Fruit fly (Drosophila melanogaster): ENCODE measurements around the gene chrb.

Gene chrb

DNA sequence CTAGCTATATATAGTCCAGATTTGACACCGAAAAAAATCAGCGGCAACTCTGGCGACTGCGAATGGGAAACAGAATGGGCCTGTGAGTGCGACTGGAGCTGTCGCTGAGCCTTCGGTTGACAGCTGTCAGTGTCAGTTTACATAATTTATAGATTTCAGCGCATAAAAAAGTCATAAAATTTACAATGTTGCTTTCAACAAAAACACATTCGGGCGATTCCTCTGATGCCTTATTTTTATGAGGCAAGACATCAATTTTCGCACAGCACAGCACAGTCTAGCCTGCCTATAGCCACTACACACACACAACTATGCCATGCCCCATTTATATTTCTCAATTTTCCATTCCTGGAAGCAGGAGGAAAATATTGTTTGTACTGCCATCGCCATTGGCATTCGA lies 15.0 kb upstream of the chrb start:
- TF ChIP-seq CG15710 (tag; optimal IDR thresholded peaks at IDR 0.05) = no peak
- no peak for TF ChIP-seq CG10348 (GFP tag; IDR thresholded peaks at IDR 0.05)
- no peak for TF ChIP-seq fd96Ca (GFP tag; IDR thresholded peaks at IDR 0.05)
- TF ChIP-seq EcR (GFP tag; optimal IDR thresholded peaks at IDR 0.05) = no peak
- no peak for TF ChIP-seq CG32121 (GFP tag; IDR thresholded peaks at IDR 0.05)
- TF ChIP-seq rn (GFP tag; IDR thresholded peaks at IDR 0.05) = no peak

DNA sequence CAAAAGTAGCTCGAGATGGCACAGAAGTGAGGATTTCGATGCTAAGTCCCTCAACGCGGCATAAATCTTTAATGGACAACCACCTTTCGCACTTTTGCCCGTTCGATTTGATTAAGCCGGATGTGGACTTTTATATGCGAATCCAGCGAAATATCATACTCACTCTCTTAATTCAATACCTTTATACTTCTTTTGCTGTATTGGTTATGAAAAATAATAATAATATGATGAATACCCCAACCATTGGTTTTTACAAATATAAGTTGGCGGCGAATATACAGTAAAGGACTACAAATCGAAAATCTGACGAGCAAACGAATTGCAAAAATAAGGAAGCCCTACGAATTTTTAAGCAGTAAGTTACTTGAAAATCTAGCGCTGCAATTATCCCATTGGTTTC lies 14.4 kb upstream of the chrb start, which contains the start of gene Vha16-3:
Gene Vha16-3 (plus strand): TSS at position 301 of the 400 bp plus-strand sequence.
- TF ChIP-seq CG8159 (tag; optimal IDR thresholded peaks at IDR 0.05) = no peak
- no peak for TF ChIP-seq CG12605 (GFP tag; IDR thresholded peaks at IDR 0.05)
- no peak for TF ChIP-seq CG13204 (GFP tag; optimal IDR thresholded peaks at IDR 0.05)
- TF ChIP-seq CG10348 (GFP tag; IDR thresholded peaks at IDR 0.05) = no peak
- TF ChIP-seq CG4496 (GFP tag; IDR thresholded peaks at IDR 0.05) = no peak
- TF ChIP-seq CG8301 (tag; optimal IDR thresholded peaks at IDR 0.05) = no peak
- no peak for TF ChIP-seq EcR (GFP tag; optimal IDR thresholded peaks at IDR 0.05)
- TF ChIP-seq Pif1A (GFP tag; optimal IDR thresholded peaks at IDR 0.05) = no peak
- no peak for TF ChIP-seq CG15710 (tag; optimal IDR thresholded peaks at IDR 0.05)
- no peak for TF ChIP-seq CG17806 (tag; optimal IDR thresholded peaks at IDR 0.05)
- no peak for TF ChIP-seq rn (GFP tag; IDR thresholded peaks at IDR 0.05)
- TF ChIP-seq D1 (tag; optimal IDR thresholded peaks at IDR 0.05) = no peak
- no peak for TF ChIP-seq CG14655 (GFP tag; optimal IDR thresholded peaks at IDR 0.05)
- TF ChIP-seq Snoo (tag; optimal IDR thresholded peaks at IDR 0.05) = no peak

DNA sequence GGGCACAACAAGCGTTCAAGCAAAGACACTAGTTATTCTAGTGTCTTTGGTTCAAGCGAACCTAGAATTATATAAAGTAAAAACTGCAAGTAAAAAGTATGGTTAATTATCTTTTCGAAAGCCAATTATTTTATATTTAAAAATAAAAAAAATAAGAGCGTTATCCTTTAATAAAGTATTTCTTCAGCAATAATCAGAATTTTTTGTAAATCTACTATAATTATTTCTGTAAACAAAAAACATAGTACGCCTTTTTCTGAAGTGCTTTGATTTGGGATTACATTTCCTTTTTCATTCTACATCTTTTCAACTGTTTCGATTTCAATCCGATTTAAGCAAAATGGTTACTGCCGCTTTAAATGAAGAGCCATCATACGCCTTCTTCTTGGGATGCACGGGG lies 12.7 kb upstream of the chrb start, which contains the start of gene Vha16-2:
Gene Vha16-2 (plus strand): TSS at position 301 of the 400 bp plus-strand sequence.
- TF ChIP-seq Pif1B (GFP tag; optimal IDR thresholded peaks at IDR 0.05) (no peak), CG8159 (tag; optimal IDR thresholded peaks at IDR 0.05) (no peak), Snoo (tag; optimal IDR thresholded peaks at IDR 0.05) (no peak), CG4496 (GFP tag; IDR thresholded peaks at IDR 0.05) (no peak), D1 (tag; optimal IDR thresholded peaks at IDR 0.05) (no peak), rn (GFP tag; IDR thresholded peaks at IDR 0.05) (no peak), Pif1A (GFP tag; optimal IDR thresholded peaks at IDR 0.05) (no peak), EcR (GFP tag; optimal IDR thresholded peaks at IDR 0.05) (no peak), CG10348 (GFP tag; IDR thresholded peaks at IDR 0.05) (no peak), gl (tag; optimal IDR thresholded peaks at IDR 0.05) (no peak), Ets98B (GFP tag; IDR thresholded peaks at IDR 0.05) (no peak), CG32121 (GFP tag; IDR thresholded peaks at IDR 0.05) (no peak)

DNA sequence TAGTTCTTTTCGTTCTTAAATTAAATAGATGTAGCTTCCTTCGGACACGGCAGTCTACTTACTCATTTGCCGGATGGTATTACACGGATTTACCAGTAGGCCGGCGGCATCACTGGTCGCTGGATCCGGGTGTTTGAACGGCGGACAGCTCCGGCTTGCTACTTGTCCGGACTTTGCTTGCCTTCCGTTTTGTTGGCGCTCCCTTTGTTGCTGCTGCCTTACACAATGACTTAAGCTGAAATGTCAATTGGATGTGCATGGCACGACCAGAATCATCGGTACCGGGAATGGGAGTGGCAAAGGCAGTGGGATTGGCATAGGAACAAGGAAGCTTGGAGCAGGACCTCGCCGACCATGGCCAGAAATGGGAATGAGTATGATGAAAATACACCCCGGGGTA lies 7.0 kb upstream of the chrb start:
- no peak for TF ChIP-seq CG10348 (GFP tag; IDR thresholded peaks at IDR 0.05)
- TF ChIP-seq Pif1B (GFP tag; optimal IDR thresholded peaks at IDR 0.05) = no peak
- TF ChIP-seq CG8301 (tag; optimal IDR thresholded peaks at IDR 0.05) = no peak

DNA sequence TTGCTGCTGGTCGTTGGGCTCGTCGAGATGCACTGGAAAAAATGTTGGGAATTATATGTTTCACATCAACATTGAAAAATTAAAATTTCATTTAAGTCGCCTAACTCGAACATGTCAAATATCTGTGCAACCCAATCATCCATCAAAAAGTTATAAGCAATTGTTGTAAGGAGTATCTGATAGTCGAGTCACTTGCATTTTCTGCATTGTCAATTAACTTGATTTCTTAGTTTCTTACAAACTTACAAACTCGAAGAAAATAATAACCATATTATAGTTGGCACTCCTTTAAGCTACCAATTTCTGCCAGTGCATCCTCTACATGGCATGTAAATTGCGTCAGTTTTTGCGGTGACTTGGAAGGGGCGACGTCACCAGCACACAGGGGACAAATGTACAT lies 4.2 kb upstream of the chrb start:
- TF ChIP-seq CG4496 (GFP tag; IDR thresholded peaks at IDR 0.05) = peak; percentile 64; the same call in 2 of the 3 replicates
- TF ChIP-seq Ets98B (GFP tag; IDR thresholded peaks at IDR 0.05) = no peak
- peak; percentile 7 for TF ChIP-seq D1 (tag; optimal IDR thresholded peaks at IDR 0.05)
- peak; percentile 70 for TF ChIP-seq CG15710 (tag; optimal IDR thresholded peaks at IDR 0.05)
- TF ChIP-seq Snoo (tag; optimal IDR thresholded peaks at IDR 0.05) = peak; percentile 62
- TF ChIP-seq CG13204 (GFP tag; optimal IDR thresholded peaks at IDR 0.05) = no peak
- TF ChIP-seq CG8159 (tag; optimal IDR thresholded peaks at IDR 0.05) = peak; percentile 83
- TF ChIP-seq CG17806 (tag; optimal IDR thresholded peaks at IDR 0.05) = peak; percentile 65
- TF ChIP-seq rn (GFP tag; IDR thresholded peaks at IDR 0.05) = no peak
- peak; percentile 74 for TF ChIP-seq CG14655 (GFP tag; optimal IDR thresholded peaks at IDR 0.05)
- TF ChIP-seq gl (tag; optimal IDR thresholded peaks at IDR 0.05) = no peak
- TF ChIP-seq Pif1A (GFP tag; optimal IDR thresholded peaks at IDR 0.05) = peak; percentile 66
- TF ChIP-seq fd96Ca (GFP tag; IDR thresholded peaks at IDR 0.05) = no peak; the same call in 2 of the 3 replicates
- TF ChIP-seq CG32121 (GFP tag; IDR thresholded peaks at IDR 0.05) = no peak
- TF ChIP-seq CG8301 (tag; optimal IDR thresholded peaks at IDR 0.05) = peak; percentile 44
- no peak for TF ChIP-seq CG12605 (GFP tag; IDR thresholded peaks at IDR 0.05)
- TF ChIP-seq CG34367 (tag; optimal IDR thresholded peaks at IDR 0.05) = peak; percentile 68
- peak; percentile 64 for TF ChIP-seq CG9948 (tag; optimal IDR thresholded peaks at IDR 0.05)
- TF ChIP-seq CG10348 (GFP tag; IDR thresholded peaks at IDR 0.05) = no peak
- TF ChIP-seq EcR (GFP tag; optimal IDR thresholded peaks at IDR 0.05) = no peak
- TF ChIP-seq Pif1B (GFP tag; optimal IDR thresholded peaks at IDR 0.05) = peak; percentile 28

DNA sequence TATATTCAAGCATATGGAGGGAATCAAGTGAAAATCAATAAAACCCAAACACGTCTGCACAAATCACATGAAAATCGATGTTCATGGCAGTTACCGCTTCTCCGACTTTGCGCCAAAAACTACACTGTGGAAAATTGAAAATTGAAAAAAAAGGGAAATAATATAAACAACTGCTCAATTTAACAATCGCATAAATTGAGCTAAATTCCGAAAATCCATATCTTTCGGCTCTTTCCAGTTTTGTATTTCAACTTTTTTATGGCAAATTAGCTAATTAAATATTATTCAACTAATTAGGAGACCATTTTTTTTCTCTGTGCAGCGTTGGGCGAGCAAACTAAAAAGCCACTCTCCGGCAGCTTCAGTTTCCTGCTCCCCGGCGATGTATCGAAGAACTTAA lies 2.9 kb upstream of the chrb start:
- TF ChIP-seq Pif1A (GFP tag; optimal IDR thresholded peaks at IDR 0.05) (peak; percentile 13), D1 (tag; optimal IDR thresholded peaks at IDR 0.05) (no peak), CG9948 (tag; optimal IDR thresholded peaks at IDR 0.05) (peak; percentile 9), EcR (GFP tag; optimal IDR thresholded peaks at IDR 0.05) (no peak), CG14655 (GFP tag; optimal IDR thresholded peaks at IDR 0.05) (peak; percentile 36), CG32121 (GFP tag; IDR thresholded peaks at IDR 0.05) (no peak), CG15710 (tag; optimal IDR thresholded peaks at IDR 0.05) (no peak), Snoo (tag; optimal IDR thresholded peaks at IDR 0.05) (no peak), gl (tag; optimal IDR thresholded peaks at IDR 0.05) (no peak), CG8159 (tag; optimal IDR thresholded peaks at IDR 0.05) (peak; percentile 12), CG4496 (GFP tag; IDR thresholded peaks at IDR 0.05) (no peak), CG8301 (tag; optimal IDR thresholded peaks at IDR 0.05) (peak; percentile 9), CG34367 (tag; optimal IDR thresholded peaks at IDR 0.05) (no peak), CG12605 (GFP tag; IDR thresholded peaks at IDR 0.05) (no peak), fd96Ca (GFP tag; IDR thresholded peaks at IDR 0.05) (no peak), CG10348 (GFP tag; IDR thresholded peaks at IDR 0.05) (no peak)

All from whole organism, pupa.